Worm (Caenorhabditis elegans): ENCODE data around the gene F47B10.3.

Gene F47B10.3

DNA sequence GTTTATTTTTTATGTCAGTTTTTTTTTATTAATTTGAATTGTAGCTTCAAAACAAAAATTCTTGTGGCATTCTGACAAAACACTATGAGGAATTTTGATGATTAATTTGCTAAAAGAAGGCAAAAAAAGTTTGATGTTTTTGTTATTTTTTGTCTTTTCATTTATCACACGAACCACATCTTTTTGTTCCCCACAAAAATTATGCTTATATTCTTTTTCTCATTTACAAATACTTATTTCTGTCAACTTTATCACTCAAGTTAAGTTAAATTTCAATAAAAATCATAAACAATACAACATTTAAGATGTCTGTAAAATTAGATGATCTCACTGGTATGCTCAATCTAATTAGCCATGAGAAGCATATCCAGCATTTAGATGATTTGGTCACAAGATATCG lies 3.8 kb upstream of the F47B10.3 start, which contains the start of gene F47B10.6:
TSS of gene F47B10.6 (plus strand) at position 301 of the 400 bp plus-strand sequence.
- TF ChIP-seq scrt-1 (GFP tag; IDR thresholded peaks at IDR 0.05) (no peak), tbx-37 (GFP tag; conservative IDR thresholded peaks at IDR 0.05) (no peak), ama-1 (optimal IDR thresholded peaks at IDR 0.05) (no peak), tbx-11 (GFP tag; IDR thresholded peaks at IDR 0.05) (no peak), aly-1 (tag; optimal IDR thresholded peaks at IDR 0.05) (no peak), hmg-4 (GFP tag; optimal IDR thresholded peaks at IDR 0.05) (no peak), ceh-13 (GFP tag; optimal IDR thresholded peaks at IDR 0.05) (no peak)

ce11 chrX:10890456-10890855 lies 1.5 kb upstream of the F47B10.3 start, which contains the start of gene F47B10.5:
F47B10.5 (minus strand) TSS chrX:10890556.
- TF ChIP-seq ceh-13 (GFP tag; optimal IDR thresholded peaks at IDR 0.05) (no peak), hmbx-1 (tag; optimal IDR thresholded peaks at IDR 0.05) (no peak), sea-1 (GFP tag; conservative IDR thresholded peaks at IDR 0.05) (no peak), tbx-11 (GFP tag; IDR thresholded peaks at IDR 0.05) (no peak), ceh-36 (tag; optimal IDR thresholded peaks at IDR 0.05) (no peak), tra-4 (tag; optimal IDR thresholded peaks at IDR 0.05) (no peak), F13C5.2 (tag; optimal IDR thresholded peaks at IDR 0.05) (no peak), hnd-1 (tag; optimal IDR thresholded peaks at IDR 0.05) (no peak), B0310.2 (tag; optimal IDR thresholded peaks at IDR 0.05) (no peak), aly-1 (tag; optimal IDR thresholded peaks at IDR 0.05) (no peak)

DNA sequence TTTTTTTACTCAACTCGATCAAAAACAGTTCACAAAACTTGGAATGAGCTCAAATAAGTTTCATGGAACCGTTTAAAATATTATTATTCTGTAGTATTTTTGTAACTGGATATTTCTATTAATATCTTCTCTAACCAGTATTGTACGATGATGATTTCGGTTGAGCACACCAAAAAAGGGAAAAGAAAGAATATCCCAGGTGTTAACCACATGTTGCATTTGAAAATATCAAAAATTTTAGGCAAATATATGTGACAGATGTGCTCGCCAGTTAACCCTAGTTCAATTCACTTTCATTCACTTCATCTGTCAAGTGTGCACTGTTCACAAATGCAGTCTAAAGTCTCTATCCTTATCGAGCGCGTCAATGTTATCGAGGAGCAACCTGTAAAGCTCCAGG lies 1.0 kb upstream of the F47B10.3 start, which contains the start of gene F47B10.4:
TSS of gene F47B10.4 (plus strand) at position 301 of the 400 bp plus-strand sequence.
- no peak for TF ChIP-seq ceh-36 (tag; optimal IDR thresholded peaks at IDR 0.05)
- no peak for TF ChIP-seq tbx-37 (GFP tag; conservative IDR thresholded peaks at IDR 0.05)
- no peak for TF ChIP-seq hmbx-1 (tag; optimal IDR thresholded peaks at IDR 0.05)
- TF ChIP-seq hnd-1 (tag; optimal IDR thresholded peaks at IDR 0.05) = no peak
- no peak for TF ChIP-seq pes-1 (GFP tag; IDR thresholded peaks at IDR 0.05)
- TF ChIP-seq flt-1 (GFP tag; IDR thresholded peaks at IDR 0.05) = no peak
- no peak for TF ChIP-seq scrt-1 (GFP tag; IDR thresholded peaks at IDR 0.05)

ce11 chrX:10896498-10896897 lies 4.5 kb downstream of the F47B10.3 start, which contains the start of gene haly-1:
haly-1 (minus strand) TSS chrX:10896598.
- TF ChIP-seq F13C5.2 (tag; optimal IDR thresholded peaks at IDR 0.05) = no peak
- TF ChIP-seq tra-4 (tag; optimal IDR thresholded peaks at IDR 0.05) = no peak
- no peak for TF ChIP-seq ets-7 (tag; optimal IDR thresholded peaks at IDR 0.05)
- no peak for TF ChIP-seq B0310.2 (tag; optimal IDR thresholded peaks at IDR 0.05)
- TF ChIP-seq sea-1 (GFP tag; conservative IDR thresholded peaks at IDR 0.05) = no peak
- TF ChIP-seq ceh-36 (tag; optimal IDR thresholded peaks at IDR 0.05) = no peak
- no peak for TF ChIP-seq tbx-37 (GFP tag; conservative IDR thresholded peaks at IDR 0.05)

DNA sequence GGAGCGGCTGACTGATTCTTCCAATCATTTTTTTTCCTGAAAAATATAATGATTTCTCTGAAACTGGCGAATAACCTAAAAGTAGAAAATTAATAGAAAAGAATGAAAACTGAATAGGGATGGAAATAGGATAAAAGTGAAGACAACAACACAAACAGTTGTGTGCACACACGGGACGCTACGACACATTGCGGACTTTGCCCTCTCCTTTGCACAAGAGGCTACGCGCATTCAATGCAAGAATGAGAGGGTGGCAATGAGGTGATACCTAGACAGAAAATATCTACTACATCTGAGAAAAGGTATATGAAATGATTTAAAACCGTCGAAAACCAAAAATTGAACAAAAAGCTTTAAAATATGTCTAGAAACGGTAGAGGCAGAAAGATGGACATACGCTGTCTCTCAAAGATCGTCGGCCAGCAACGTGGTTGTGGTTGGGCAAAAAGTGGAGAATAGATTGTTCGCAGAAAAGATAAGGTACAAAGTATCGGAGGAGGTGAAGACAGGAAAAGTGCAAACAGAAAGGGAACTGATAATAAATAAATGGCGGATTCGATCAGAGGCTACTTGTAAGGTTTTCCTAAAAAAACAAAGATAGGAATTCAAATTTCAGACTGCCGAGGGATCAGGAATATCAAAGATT lies 8.2 kb downstream of the F47B10.3 start, which contains the start of gene suca-1:
TSS of gene suca-1 (minus strand) at position 36 of the 646 bp plus-strand sequence.
- TF ChIP-seq ets-7 (tag; optimal IDR thresholded peaks at IDR 0.05) = no peak
- peak; percentile 43 for TF ChIP-seq F13C5.2 (tag; optimal IDR thresholded peaks at IDR 0.05)
- peak; percentile 39 for TF ChIP-seq ceh-36 (tag; optimal IDR thresholded peaks at IDR 0.05)
- TF ChIP-seq sea-1 (GFP tag; conservative IDR thresholded peaks at IDR 0.05) = peak; percentile 77
- TF ChIP-seq flt-1 (GFP tag; IDR thresholded peaks at IDR 0.05) = 0 out of 2 replicates have a peak, but pooled peaks have one; percentile 46
- no peak for TF ChIP-seq hmbx-1 (tag; optimal IDR thresholded peaks at IDR 0.05)
- no peak for TF ChIP-seq hnd-1 (tag; optimal IDR thresholded peaks at IDR 0.05)
- TF ChIP-seq ceh-13 (GFP tag; optimal IDR thresholded peaks at IDR 0.05) = no peak
- no peak for TF ChIP-seq aly-1 (tag; optimal IDR thresholded peaks at IDR 0.05)

DNA sequence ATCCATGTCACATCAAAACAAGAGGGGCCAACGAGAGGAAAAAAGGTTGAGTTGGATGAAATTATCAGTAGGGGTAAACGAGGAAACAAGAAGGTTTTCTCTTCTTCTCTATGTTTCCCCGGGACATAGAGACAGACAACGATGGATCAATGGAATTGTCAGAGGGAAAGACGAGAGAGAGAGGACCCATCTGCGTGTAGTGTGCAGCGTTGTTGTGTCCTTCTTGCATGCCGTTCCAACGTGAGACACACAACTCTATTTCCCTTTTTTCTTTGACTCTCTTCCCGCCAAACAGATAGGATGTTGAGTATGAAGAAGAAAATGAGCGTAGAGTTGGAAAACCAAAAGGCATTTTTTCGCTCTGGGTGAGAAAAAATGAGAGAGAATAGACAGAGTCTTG lies 9.0 kb downstream of the F47B10.3 start:
- TF ChIP-seq ama-1 (optimal IDR thresholded peaks at IDR 0.05) = no peak
- peak; percentile 16 for TF ChIP-seq F13C5.2 (tag; optimal IDR thresholded peaks at IDR 0.05)
- TF ChIP-seq tbx-37 (GFP tag; conservative IDR thresholded peaks at IDR 0.05) = no peak
- no peak for TF ChIP-seq pes-1 (GFP tag; IDR thresholded peaks at IDR 0.05)
- TF ChIP-seq hmg-4 (GFP tag; optimal IDR thresholded peaks at IDR 0.05) = peak; percentile 85

ce11 chrX:10901766-10902165 lies 9.8 kb downstream of the F47B10.3 start:
- no peak for TF ChIP-seq hmg-4 (GFP tag; optimal IDR thresholded peaks at IDR 0.05)
- TF ChIP-seq aly-1 (tag; optimal IDR thresholded peaks at IDR 0.05) = no peak
- TF ChIP-seq F13C5.2 (tag; optimal IDR thresholded peaks at IDR 0.05) = no peak
- no peak for TF ChIP-seq ceh-13 (GFP tag; optimal IDR thresholded peaks at IDR 0.05)
- TF ChIP-seq pes-1 (GFP tag; IDR thresholded peaks at IDR 0.05) = no peak
- no peak for TF ChIP-seq ama-1 (optimal IDR thresholded peaks at IDR 0.05)
- no peak for TF ChIP-seq tbx-11 (GFP tag; IDR thresholded peaks at IDR 0.05)
- no peak for TF ChIP-seq sea-1 (GFP tag; conservative IDR thresholded peaks at IDR 0.05)
- no peak for TF ChIP-seq tra-4 (tag; optimal IDR thresholded peaks at IDR 0.05)
- no peak for TF ChIP-seq ceh-36 (tag; optimal IDR thresholded peaks at IDR 0.05)
- TF ChIP-seq hnd-1 (tag; optimal IDR thresholded peaks at IDR 0.05) = no peak
- TF ChIP-seq ets-7 (tag; optimal IDR thresholded peaks at IDR 0.05) = no peak
- TF ChIP-seq tbx-37 (GFP tag; conservative IDR thresholded peaks at IDR 0.05) = no peak
- no peak for TF ChIP-seq scrt-1 (GFP tag; IDR thresholded peaks at IDR 0.05)
- no peak for TF ChIP-seq B0310.2 (tag; optimal IDR thresholded peaks at IDR 0.05)
- TF ChIP-seq flt-1 (GFP tag; IDR thresholded peaks at IDR 0.05) = no peak

ce11 chrX:10902723-10903322 lies 10.8 kb downstream of the F47B10.3 start, which contains the start of gene acbp-3:
acbp-3 (plus strand) TSS chrX:10903272.
- TF ChIP-seq tbx-37 (GFP tag; conservative IDR thresholded peaks at IDR 0.05) (no peak), ets-7 (tag; optimal IDR thresholded peaks at IDR 0.05) (no peak), ceh-36 (tag; optimal IDR thresholded peaks at IDR 0.05) (no peak), hmg-4 (GFP tag; optimal IDR thresholded peaks at IDR 0.05) (no peak)
